Fruit fly (Drosophila melanogaster) whole organism, embryonic: Measurements from ENCODE around the gene thoc7.

Source experiments
- Adf1 ChIP-seq: fragments of 200-800 bp; sonication (Bioruptor generic); IDR thresholded peaks from 2 replicates; pipeline ENCODE4 v1.3.6; 2022; ENCODE audit warnings: missing biosample characterization, missing genetic modification characterization
- Atf6 ChIP-seq: fragments of 200-800 bp; sonication (Bioruptor generic); IDR thresholded peaks from 2 replicates; pipeline ENCODE4 v1.3.6; 2022; ENCODE audit warnings: missing biosample characterization, missing genetic modification characterization
- CG17829 ChIP-seq: fragments of 200-800 bp; optimal IDR thresholded peaks from 2 replicates; lab custom pipeline; 2019; ENCODE audit warnings: missing biosample characterization, mild to moderate bottlenecking, missing genetic modification characterization, moderate library complexity
- CG2116 ChIP-seq: fragments of 200-800 bp; sonication (Bioruptor generic); optimal IDR thresholded peaks from 3 replicates; lab custom pipeline; 2018; ENCODE audit warnings: missing biosample characterization, mild to moderate bottlenecking, missing genetic modification characterization
- Lpt ChIP-seq: fragments of >200 bp; optimal IDR thresholded peaks from 2 replicates; lab custom pipeline; 2018; ENCODE audit warnings: missing biosample characterization, missing genetic modification characterization
- eve ChIP-seq, 2 experiments: fragments of >200 bp; optimal IDR thresholded peaks; 2 replicates each; lab custom pipeline; 2017; ENCODE audit warnings: missing biosample characterization in 2 of 2, missing genetic modification characterization in 2 of 2
- ind ChIP-seq: fragments of 200-800 bp; sonication (Bioruptor generic); optimal IDR thresholded peaks from 3 replicates; lab custom pipeline; 2016; ENCODE audit warnings: missing biosample characterization, missing genetic modification characterization
- sima ChIP-seq: fragments of 200-800 bp; sonication (Bioruptor generic); optimal IDR thresholded peaks from 2 replicates; lab custom pipeline; 2016; ENCODE audit warnings: missing biosample characterization, missing genetic modification characterization

DNA sequence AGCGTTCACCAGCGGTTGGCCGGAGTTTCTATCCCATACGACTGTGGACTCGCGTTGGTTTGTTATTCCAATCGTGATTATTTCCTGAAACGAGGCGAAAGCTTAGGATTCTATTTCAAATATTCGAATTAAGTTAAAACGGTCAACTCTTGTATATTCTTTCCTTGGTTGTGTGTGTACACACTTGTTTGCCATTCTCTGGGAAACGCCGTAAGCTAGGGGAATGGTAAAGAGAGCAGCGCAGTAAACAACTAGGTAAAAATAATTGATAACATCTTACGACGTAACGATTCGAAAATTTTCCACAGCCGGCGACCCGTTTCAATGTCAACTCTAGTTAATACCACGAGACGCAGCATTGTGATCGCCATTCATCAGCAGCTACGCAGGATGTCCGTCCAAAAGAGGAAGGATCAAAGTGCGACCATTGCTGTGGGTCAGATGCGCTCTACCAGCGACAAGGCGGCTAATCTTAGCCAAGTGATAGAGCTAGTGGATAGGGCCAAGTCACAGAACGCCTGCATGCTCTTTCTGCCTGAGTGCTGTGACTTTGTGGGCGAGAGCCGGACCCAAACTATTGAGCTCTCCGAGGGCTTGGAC lies 8.9 kb downstream of the thoc7 start, which contains the start of gene NitFhit:
- no peak for TF ChIP-seq CG17829 (tag; lab: Kevin White, UChicago)
- no peak for TF ChIP-seq CG2116 (GFP tag; lab: Kevin White, UChicago)
- TF ChIP-seq Adf1 (GFP tag; lab: Robert Waterston, UW): no peak
- no peak for TF ChIP-seq eve (GFP tag; optimal IDR thresholded peaks at IDR 0.05; lab: Kevin White, UChicago)
- TF ChIP-seq ind: no peak
- no peak for TF ChIP-seq sima (GFP tag; lab: Kevin White, UChicago)
- no peak for TF ChIP-seq Lpt (GFP tag; lab: Kevin White, UChicago)
- no peak for TF ChIP-seq Atf6 (GFP tag; lab: Robert Waterston, UW)
